Worm (Caenorhabditis elegans) whole organism, dauer: ENCODE results near the gene dnj-14.

Experiments
- unc-62 ChIP-seq: sonication (generic microtip); optimal IDR thresholded peaks from 2 replicates; lab custom pipeline; 2017; ENCODE audit warnings: missing biosample characterization, missing genetic modification reagents, missing genetic modification characterization

dnj-14 gene

DNA sequence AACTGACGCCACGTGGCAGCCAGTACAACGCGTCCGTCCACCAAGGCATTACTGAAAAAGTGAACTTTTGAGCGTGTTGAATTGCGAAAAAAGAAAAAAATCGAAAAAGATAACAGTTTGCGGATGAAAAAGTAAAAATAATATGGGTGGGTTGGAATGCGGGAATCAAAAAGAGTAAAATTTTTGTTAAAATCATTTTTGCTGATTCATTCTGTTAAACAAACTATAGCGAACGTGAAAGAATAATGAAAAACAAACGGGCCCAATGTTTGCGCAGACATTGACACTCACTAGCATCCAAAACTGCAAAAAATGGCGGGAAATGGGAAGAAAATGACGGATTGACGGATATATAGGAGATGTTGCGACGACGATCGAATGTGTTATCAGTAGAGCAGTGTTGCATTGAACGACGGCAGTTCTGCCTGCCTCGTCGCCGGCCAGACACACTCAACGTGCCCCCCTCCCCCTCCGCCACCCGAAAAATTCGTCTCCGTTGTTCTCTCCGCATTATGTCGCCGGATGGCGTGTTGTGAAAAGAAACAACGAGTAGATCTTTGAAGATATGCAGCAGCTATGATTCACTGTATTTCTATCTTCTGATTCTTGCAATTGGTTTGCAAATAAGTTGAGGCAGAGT is 12.0 kb downstream of the dnj-14 start, which contains the start of gene hyl-2:
TSS of gene hyl-2 (minus strand) at position 51 of the 640 bp plus-strand sequence.
- TF ChIP-seq unc-62 (GFP tag; lab: Kevin White, UChicago): no peak

DNA sequence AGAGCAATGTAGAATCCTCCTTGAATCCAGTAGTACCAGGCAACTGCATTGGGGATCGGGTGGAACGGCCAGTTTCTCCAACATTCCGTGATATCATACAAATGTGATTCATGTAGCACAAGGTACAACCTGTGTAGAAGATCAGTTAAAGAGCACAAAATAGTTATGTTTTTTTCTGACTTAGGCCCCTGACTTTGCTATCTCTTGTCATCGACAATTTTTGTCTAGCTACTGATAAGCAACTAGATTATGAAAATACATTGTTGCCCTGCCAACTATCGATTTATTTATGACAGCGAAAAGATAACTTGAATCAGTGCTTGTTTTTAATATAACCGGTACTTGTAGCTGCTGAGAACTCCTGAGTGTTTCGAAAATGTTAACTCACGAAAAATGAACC is 13.3 kb downstream of the dnj-14 start:
- no peak for TF ChIP-seq unc-62 (GFP tag; lab: Kevin White, UChicago)

DNA sequence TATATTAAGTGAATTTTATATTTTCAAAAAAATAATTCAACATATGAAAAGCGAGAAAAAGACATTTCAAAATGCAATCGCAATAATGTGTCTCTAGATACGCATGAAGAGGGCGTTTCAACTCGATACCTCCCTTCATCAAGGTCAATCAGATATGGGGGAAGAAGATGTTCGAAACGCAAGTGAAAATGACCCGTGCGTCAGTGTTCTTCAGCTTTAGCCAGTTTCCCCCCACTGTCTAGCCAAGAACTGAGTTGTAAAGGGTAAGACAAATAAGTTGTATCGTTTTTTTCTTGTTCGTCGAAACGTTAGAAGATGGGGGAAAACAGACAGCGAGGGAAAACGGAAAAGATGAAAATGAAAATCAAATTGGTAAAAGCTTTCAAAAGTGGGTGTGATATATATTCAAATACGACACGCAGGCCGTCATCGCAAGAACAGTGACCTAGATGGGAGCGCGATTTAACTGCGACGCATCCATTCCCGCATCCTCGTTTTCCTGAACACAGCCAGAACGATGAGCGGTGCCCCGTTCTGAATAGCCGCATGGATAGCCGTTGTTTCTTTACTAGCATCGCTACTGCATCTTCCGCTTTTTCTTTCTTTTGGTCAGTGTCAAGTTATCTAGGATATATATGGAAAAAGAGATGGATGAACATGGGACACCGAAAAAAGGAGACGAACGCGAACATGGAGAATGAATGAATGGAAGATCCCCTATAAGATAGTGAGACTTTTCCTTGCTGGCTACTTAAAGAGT is 16.8 kb downstream of the dnj-14 start:
- TF ChIP-seq unc-62 (GFP tag; lab: Kevin White, UChicago): no peak

DNA sequence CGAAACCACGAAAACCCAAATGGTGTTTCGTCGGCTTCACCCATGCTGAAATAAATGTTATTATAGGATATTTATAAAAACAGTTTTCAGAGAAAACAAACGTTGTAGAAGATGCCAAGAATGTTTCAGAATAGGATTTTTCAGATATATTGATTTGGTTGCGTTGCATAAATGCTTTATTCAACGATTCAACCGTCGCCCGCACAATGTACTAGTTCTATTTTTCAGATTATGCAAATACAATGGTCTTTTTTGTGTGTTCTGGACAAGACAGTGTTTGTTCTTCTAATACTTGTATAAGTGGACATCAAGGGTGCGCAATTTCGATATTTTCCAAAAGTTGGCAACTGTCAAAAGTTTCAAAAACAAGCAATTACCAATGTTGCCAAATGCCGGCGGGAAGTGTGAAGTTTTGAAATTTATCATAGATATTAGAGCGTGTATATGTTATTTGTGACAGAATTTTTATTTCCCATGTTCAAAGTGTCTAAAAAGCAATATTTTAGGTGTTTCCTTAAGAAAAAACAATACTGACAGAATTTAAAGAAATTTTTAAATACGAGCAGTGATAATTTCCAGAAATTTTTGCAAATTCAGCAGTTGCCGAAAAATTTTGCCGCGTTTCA is 20.3 kb downstream of the dnj-14 start, which contains the start of gene K02G10.5:
TSS of gene K02G10.5 (minus strand) at position 51 of the 626 bp plus-strand sequence.
- TF ChIP-seq unc-62 (GFP tag; lab: Kevin White, UChicago): no peak

DNA sequence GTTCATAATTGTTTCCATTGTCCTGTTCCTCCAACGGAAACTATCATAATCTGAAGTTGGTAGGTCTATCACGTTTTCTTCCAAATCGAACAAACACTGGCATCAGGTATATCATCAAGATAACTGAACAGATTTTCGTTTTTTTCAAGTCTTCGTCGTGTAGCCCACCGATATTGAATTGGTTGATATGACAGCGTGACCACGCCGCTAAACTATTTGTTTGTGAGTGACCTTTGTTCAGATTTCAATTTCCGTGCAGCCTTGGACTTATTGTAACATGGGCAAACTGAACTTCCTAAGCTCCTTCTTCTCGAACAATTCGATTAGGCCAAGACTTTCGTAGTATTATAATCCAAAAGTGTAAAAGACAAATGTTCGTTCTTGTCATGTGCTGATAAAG is 26.0 kb downstream of the dnj-14 start:
- no peak for TF ChIP-seq unc-62 (GFP tag; lab: Kevin White, UChicago)

DNA sequence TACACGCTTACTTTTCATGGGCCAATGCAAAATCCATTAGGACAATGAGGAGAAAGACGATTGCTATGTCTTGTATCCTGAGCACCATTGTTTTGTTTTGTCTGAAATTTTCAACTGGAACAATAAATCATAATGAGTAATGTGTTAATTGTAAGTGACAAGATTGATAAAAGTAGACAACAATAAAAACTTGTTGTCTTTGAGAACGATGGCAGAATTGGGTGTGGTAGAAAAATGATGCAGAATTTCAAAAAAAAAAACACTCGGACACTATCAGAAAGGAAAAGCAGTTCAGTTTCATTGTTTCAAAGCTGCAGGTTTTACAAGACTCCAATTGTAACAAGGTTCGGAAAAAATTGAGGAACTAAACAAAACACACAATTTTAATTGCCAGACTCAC is 28.9 kb downstream of the dnj-14 start, which contains the start of gene K02G10.15:
TSS of gene K02G10.15 (minus strand) at position 101 of the 400 bp plus-strand sequence.
- no peak for TF ChIP-seq unc-62 (GFP tag; lab: Kevin White, UChicago)

DNA sequence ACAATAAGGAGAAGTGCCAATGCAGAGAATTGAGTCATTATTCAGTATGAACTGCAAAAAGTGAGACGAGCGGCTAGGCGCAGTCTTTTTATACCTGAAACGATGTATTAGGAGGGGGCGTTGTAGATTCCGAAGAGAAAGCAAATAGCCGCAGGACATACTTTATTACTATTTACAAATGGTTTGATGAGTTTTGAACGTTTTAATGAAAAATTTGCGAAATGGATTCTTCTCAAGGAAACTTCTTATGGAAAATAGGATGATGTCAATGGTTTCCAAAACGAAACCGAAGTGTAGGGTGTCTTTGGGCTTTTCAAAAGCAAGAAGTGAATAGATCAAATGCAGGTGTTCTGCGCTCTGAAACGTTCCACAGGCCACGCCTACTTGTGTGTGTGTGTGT is 33.5 kb downstream of the dnj-14 start, which contains the start of gene flp-11:
TSS of gene flp-11 (minus strand) at position 101 of the 400 bp plus-strand sequence.
- TF ChIP-seq unc-62 (GFP tag; lab: Kevin White, UChicago): no peak

DNA sequence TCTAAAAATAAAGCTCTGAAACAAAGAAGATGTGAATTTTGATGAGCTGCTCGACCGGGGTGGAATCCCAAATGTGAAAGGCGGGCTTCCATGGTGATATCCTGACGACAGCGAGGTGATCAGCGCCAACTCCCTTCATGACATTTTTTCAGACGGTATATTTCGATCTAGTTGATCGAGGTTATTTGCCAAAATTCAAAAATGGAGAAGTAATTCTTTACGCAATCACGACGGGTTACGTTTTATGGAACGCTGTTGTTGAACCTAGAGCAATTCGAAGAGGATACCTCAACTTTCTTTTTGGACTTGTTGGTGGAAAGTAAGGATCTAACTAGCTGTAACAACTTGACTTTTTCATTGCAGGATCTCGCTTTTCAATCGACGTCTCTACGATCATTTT is 34.8 kb downstream of the dnj-14 start:
- TF ChIP-seq unc-62 (GFP tag; lab: Kevin White, UChicago): no peak

DNA sequence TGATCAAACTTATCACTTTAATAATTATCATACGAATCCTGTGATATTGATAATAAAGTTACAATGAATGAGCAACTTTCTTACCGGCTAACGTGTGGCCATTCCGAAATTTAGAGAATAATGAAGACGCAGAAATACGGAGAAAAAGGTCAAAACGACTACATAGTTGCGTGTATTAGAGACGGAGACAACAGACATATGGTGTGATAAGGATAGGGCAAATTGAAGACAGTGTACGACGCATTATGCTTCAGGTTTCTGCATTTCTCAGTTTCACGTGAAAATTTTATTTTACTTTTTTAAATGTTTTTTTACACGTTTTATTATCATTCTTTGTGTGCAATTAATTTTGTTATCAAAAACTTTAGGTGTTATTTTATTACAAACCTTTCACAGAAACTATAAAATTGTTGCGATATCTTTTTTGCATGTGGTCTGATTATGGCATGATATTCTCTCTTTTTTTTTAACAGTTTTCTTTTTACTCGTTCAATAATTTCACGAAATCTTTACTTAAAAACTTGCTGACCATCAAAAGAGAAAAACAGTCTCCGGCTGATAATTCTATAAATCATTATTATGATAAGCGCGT is 38.3 kb downstream of the dnj-14 start, which contains the start of gene tmem-135:
TSS of gene tmem-135 (plus strand) at position 542 of the 592 bp plus-strand sequence.
- no peak for TF ChIP-seq unc-62 (GFP tag; lab: Kevin White, UChicago)

DNA sequence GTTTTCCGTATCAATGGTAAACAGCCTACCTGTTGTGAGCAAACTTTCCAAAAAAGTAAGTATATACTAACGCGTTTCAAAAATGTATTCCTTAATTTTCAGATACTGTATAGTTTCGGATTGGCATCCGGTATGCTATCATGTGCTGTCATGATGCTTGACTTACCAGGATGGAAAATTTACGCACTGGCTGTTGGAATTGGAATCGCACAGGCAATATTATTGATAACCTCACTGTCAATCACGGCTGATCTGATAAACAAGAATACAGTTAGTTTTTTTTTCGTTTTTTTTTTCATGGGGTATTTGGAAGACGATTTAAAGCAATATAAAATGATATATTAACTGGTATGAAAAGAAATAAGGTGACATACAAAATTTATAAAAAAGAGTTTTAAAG is 39.7 kb downstream of the dnj-14 start:
- TF ChIP-seq unc-62 (GFP tag; lab: Kevin White, UChicago): no peak

DNA sequence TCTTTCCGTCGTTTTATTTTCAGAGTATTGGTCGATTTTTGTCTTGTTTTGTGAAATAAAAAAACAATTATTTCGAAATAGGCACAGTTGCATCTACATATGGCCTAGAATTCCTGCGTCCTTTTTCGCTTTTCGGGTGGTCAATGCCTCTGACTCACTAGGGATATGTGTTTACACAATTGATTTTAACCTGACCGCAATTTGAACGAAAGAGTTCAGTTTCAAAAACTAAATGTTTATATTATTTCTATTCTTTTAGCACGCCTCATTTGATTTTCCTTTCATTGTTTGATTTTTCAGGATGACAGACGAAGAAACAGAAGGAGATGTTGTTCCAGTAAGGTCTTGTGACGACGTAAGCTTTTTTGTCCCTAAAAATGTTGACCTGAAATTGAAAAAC is 43.8 kb downstream of the dnj-14 start, which contains the start of gene mfsd-12:
TSS of gene mfsd-12 (plus strand) at position 301 of the 400 bp plus-strand sequence.
- TF ChIP-seq unc-62 (GFP tag; lab: Kevin White, UChicago): no peak

DNA sequence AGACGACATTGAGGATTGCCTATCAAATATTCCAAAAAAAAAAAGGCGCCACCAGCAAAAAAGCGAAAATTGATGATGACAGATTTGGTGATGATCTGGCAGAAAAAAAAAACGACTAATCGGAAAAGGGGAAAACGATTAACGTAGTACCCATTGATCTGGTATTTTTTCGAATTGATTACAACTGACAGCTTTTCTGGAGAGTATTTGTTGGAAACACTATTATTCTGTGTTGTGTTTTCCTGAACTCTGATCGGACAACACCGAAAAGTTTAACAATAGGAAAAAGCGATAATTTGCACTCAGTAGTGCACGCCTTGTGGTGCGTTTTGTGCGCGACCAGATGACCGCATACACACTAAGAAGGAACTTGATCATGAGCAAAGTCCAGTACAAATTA is 46.9 kb downstream of the dnj-14 start:
- no peak for TF ChIP-seq unc-62 (GFP tag; lab: Kevin White, UChicago)

DNA sequence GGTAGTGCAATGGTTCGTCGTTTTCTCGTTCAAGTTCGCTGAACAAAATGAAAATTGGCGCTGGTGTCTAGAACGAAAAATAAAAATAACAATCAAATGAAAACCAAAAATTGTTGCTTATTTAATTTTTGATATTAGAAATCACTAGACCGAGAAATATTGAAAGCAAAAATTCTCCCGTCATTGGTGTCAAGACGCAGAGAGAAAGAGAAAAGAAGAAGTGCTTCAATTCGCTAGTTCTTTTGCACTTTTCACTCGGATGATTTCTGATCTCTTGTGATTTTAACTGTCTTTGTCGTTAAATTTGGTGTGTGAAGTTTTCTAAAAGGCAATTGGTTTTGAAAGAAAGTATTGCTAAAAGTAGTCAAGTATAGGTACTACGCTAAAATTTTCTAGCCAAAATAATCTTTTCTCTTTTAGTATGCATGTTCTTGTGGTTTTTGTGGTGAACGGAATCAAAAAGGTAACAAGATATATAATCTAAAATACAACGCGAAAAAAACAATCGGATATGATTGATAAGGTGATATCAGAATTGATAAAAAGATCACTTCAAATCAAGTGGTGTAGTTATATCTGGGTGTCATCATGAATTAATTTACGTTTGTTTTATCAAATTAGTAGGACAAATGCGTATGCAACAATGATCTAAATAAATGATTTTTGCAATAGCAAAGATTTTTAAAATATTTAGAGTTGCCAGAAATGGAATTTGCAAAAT is 48.4 kb downstream of the dnj-14 start:
- no peak for TF ChIP-seq unc-62 (GFP tag; lab: Kevin White, UChicago)

DNA sequence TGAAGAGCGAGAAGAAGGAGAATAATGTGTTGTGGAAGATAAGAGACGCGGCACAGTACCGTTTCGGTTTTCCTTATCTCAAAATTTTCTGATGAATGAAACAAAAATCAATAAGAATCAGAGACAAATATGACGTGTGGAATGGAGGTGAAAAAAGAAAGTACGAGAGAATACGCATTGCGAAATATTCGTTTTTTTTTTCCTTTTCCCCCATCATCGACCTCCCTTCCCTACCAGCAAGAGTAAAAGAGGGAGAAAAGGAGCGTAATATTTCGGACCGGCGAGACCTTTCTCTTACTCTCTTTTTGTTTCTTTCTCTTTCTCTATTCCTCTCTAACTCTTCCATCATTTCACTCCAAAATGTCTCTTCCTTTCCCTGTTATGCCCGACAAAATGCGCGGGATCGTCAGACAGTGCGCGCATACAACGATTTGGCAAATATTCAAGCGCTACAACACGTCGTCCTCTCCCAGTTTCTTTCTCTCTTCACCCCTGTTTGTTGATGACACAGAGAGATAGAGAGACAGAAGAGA is 49.2 kb downstream of the dnj-14 start:
- TF ChIP-seq unc-62 (GFP tag; lab: Kevin White, UChicago): no peak
